Worm (Caenorhabditis elegans) whole organism, young adult: ENCODE measurements around the gene dot-1.4.

Source experiments
- C06A6.2 ChIP-seq: fragments of 200-800 bp; sonication (Bioruptor generic); conservative IDR thresholded peaks from 2 replicates; pipeline ENCODE4 v1.3.6; 2022; ENCODE audit warnings: missing genetic modification characterization, missing compliant biosample characterization
- bed-2 ChIP-seq: fragments of 200-800 bp; sonication (Bioruptor generic); IDR thresholded peaks from 2 replicates; pipeline ENCODE4 v1.3.6; 2022; ENCODE audit warnings: missing genetic modification reagents, missing genetic modification characterization, missing compliant biosample characterization
- ceh-100 ChIP-seq: fragments of 200-800 bp; sonication (Bioruptor generic); IDR thresholded peaks from 2 replicates; pipeline ENCODE4 v1.3.6; 2022; ENCODE audit warnings: missing genetic modification reagents, missing genetic modification characterization, missing compliant biosample characterization
- egl-18 ChIP-seq: fragments of 200-800 bp; sonication (Bioruptor generic); IDR thresholded peaks from 2 replicates; pipeline ENCODE4 v1.3.6; 2022; ENCODE audit warnings: missing genetic modification reagents, missing genetic modification characterization, missing compliant biosample characterization
- ets-4 ChIP-seq: fragments of 200-800 bp; sonication (Bioruptor generic); optimal IDR thresholded peaks from 2 replicates; lab custom pipeline; 2018; ENCODE audit warnings: mild to moderate bottlenecking, missing genetic modification characterization, missing compliant biosample characterization
- hmg-20 ChIP-seq: fragments of 200-800 bp; sonication (Bioruptor generic); IDR thresholded peaks from 2 replicates; pipeline ENCODE4 v1.3.6; 2022; ENCODE audit warnings: missing genetic modification reagents, missing genetic modification characterization, missing compliant biosample characterization
- pha-4 ChIP-seq: fragments of 150-350 bp; sonication (generic microtip); optimal IDR thresholded peaks from 2 replicates; lab custom pipeline; 2014; ENCODE audit warnings: missing biosample characterization, missing genetic modification reagents, missing genetic modification characterization
- rpc-1 ChIP-seq, 2 experiments: fragments of 150-350 bp in 1 of 2; sonication (generic microtip) in 1 of 2; optimal IDR thresholded peaks; 2 replicates each; lab custom pipeline; 2014 to 2018; ENCODE audit warnings: missing biosample characterization in 1 of 2, missing genetic modification characterization in 1 of 2, missing genetic modification reagents in 1 of 2, missing genotype in 1 of 2
- snpc-4 ChIP-seq, 5 experiments: fragments of 150-350 bp in 1 of 5; sonication (generic microtip) in 4 of 5; optimal IDR thresholded peaks; 2 replicates each; lab custom pipeline; 2014 to 2018; ENCODE audit warnings: missing genetic modification characterization in 5 of 5, missing biosample characterization in 3 of 5, antibody characterized with exemption in 2 of 5, mild to moderate bottlenecking in 2 of 5, missing compliant biosample characterization in 2 of 5, missing genotype in 2 of 5, moderate library complexity in 2 of 5, missing genetic modification reagents in 1 of 5

DNA sequence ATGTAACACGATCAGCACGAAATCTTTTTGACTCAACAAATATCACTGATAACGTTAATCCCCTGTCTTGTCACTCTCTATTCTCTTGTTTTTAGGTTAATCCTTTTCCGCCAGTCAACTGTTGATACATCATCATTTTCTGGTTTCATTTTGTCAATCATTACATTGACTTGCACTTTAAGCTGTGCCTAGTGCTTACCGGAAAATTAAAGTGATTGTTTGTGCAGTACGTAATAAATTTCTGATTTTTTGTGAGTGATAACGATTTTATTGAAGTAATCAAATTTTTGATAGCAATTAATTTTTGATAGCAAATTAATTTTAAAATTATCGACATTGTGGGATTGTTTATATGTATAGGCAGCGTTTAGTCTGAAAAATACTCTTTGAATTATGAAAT is 22.3 kb downstream of the dot-1.4 start:
- no peak for TF ChIP-seq snpc-4 (GFP tag; optimal IDR thresholded peaks at IDR 0.05; lab: Kevin White, UChicago)
- TF ChIP-seq snpc-4 (tag; optimal IDR thresholded peaks at IDR 0.05; lab: Kevin White, UChicago), result no peak
- no peak for TF ChIP-seq pha-4
- peak; percentile 35 for TF ChIP-seq ets-4 (GFP tag; lab: Kevin White, UChicago)
- no peak for TF ChIP-seq rpc-1 (optimal IDR thresholded peaks at IDR 0.05; lab: Kevin White, UChicago)
- no peak for TF ChIP-seq rpc-1 (tag; optimal IDR thresholded peaks at IDR 0.05; lab: Kevin White, UChicago)
- no peak for TF ChIP-seq egl-18 (GFP tag; lab: Robert Waterston, UW)
- no peak for TF ChIP-seq ceh-100 (GFP tag; lab: Robert Waterston, UW)
- no peak for TF ChIP-seq hmg-20 (GFP tag; lab: Robert Waterston, UW)
- TF ChIP-seq bed-2 (GFP tag; lab: Robert Waterston, UW), result no peak
- TF ChIP-seq C06A6.2 (GFP tag; lab: Robert Waterston, UW), result no peak
